Worm (Caenorhabditis elegans) whole organism, mixed stage, embryonic: ENCODE results near the gene nlp-41.

Source experiments
- snpc-4 ChIP-seq: fragments of 150-350 bp; optimal IDR thresholded peaks from 2 replicates; lab custom pipeline; 2014; ENCODE audit warnings: missing biosample characterization, missing genetic modification characterization
- unc-120 ChIP-seq: sonication (generic microtip); optimal IDR thresholded peaks from 2 replicates; lab custom pipeline; 2017; ENCODE audit warnings: missing genetic modification characterization, missing compliant biosample characterization; ENCODE audit not compliant: poor library complexity, severe bottlenecking

ce11 chrII:14506245-14506644 lies 44.5 kb upstream of the nlp-41 start, which contains the start of gene K10H10.12:
- TF ChIP-seq snpc-4 (no peak), unc-120 (tag; lab: Kevin White, UChicago) (no peak)
